Fruit fly (Drosophila melanogaster): ENCODE measurements around the gene KrT95D.
A peak's percentile ranks its signal among the peaks of the same experiment; 100 is the strongest.

- TF ChIP-seq CG6792 (GFP tag; optimal IDR thresholded peaks at IDR 0.05) = peak; percentile 94
- peak; percentile 81 for TF ChIP-seq CG6854 (GFP tag; optimal IDR thresholded peaks at IDR 0.05)
- peak; percentile 89 for TF ChIP-seq CG7368 (GFP tag; optimal IDR thresholded peaks at IDR 0.05)
Measured at dm6 chr3R:23948466-23949413, 82.9 kb downstream of the KrT95D start.

Data from whole organism, prepupa.